Worm (Caenorhabditis elegans) whole organism, early embryonic: ENCODE measurements around the gene tnt-2.

Experiments
- B0310.2 ChIP-seq: sonication (generic microtip); optimal IDR thresholded peaks from 2 replicates; lab custom pipeline; 2016; ENCODE audit warnings: mild to moderate bottlenecking, missing genetic modification characterization, missing compliant biosample characterization
- F13C5.2 ChIP-seq: sonication (generic microtip); optimal IDR thresholded peaks from 2 replicates; lab custom pipeline; 2017; ENCODE audit warnings: mild to moderate bottlenecking, missing genetic modification characterization, inconsistent platforms, missing compliant biosample characterization
- aly-1 ChIP-seq: sonication (generic microtip); optimal IDR thresholded peaks from 2 replicates; lab custom pipeline; 2016; ENCODE audit warnings: missing genetic modification characterization, missing compliant biosample characterization
- ama-1 ChIP-seq: fragments of 150-350 bp; optimal IDR thresholded peaks from 2 replicates; lab custom pipeline; 2014
- ceh-13 ChIP-seq: fragments of 200-800 bp; sonication (Bioruptor generic); optimal IDR thresholded peaks from 2 replicates; lab custom pipeline; 2018; ENCODE audit warnings: mild to moderate bottlenecking, missing genetic modification characterization, missing compliant biosample characterization
- ceh-36 ChIP-seq: sonication (generic microtip); optimal IDR thresholded peaks from 2 replicates; lab custom pipeline; 2016; ENCODE audit warnings: missing genetic modification characterization, inconsistent platforms, missing compliant biosample characterization
- ets-7 ChIP-seq: sonication (generic microtip); optimal IDR thresholded peaks from 2 replicates; lab custom pipeline; 2016; ENCODE audit warnings: missing genotype, missing genetic modification characterization, missing compliant biosample characterization
- flt-1 ChIP-seq: fragments of 200-800 bp; sonication (Bioruptor generic); IDR thresholded peaks from 2 replicates; pipeline ENCODE4 v1.3.6; 2022; ENCODE audit warnings: missing genetic modification characterization, missing compliant biosample characterization
- hmbx-1 ChIP-seq: sonication (generic microtip); optimal IDR thresholded peaks from 2 replicates; lab custom pipeline; 2016; ENCODE audit warnings: mild to moderate bottlenecking, missing genetic modification characterization, missing compliant biosample characterization
- hmg-4 ChIP-seq: fragments of 200-800 bp; sonication (Bioruptor generic); optimal IDR thresholded peaks from 2 replicates; lab custom pipeline; 2018; ENCODE audit warnings: mild to moderate bottlenecking, missing genetic modification characterization, missing compliant biosample characterization
- hnd-1 ChIP-seq: sonication (generic microtip); optimal IDR thresholded peaks from 2 replicates; lab custom pipeline; 2016; ENCODE audit warnings: missing genetic modification characterization, missing compliant biosample characterization
- pes-1 ChIP-seq: fragments of 200-800 bp; sonication (Bioruptor generic); IDR thresholded peaks from 2 replicates; pipeline ENCODE4 v1.3.6; 2022; ENCODE audit warnings: missing genetic modification reagents, missing genetic modification characterization, missing compliant biosample characterization
- scrt-1 ChIP-seq: fragments of 200-800 bp; sonication (Bioruptor generic); IDR thresholded peaks from 2 replicates; pipeline ENCODE4 v1.3.6; 2022; ENCODE audit warnings: missing genetic modification characterization, missing compliant biosample characterization
- sea-1 ChIP-seq: fragments of 200-800 bp; sonication (Bioruptor generic); conservative IDR thresholded peaks from 2 replicates; pipeline ENCODE4 v1.3.6; 2022; ENCODE audit warnings: missing genetic modification characterization, missing compliant biosample characterization
- tbx-11 ChIP-seq: fragments of 200-800 bp; sonication (Bioruptor generic); IDR thresholded peaks from 2 replicates; pipeline ENCODE4 v1.3.6; 2022; ENCODE audit warnings: missing genetic modification characterization, missing compliant biosample characterization
- tbx-37 ChIP-seq: fragments of 200-800 bp; sonication (Bioruptor generic); conservative IDR thresholded peaks from 2 replicates; pipeline ENCODE4 v1.3.6; 2022; ENCODE audit warnings: missing genetic modification reagents, missing genetic modification characterization, missing compliant biosample characterization
- tra-4 ChIP-seq: sonication (generic microtip); optimal IDR thresholded peaks from 2 replicates; lab custom pipeline; 2017; ENCODE audit warnings: missing genetic modification characterization, missing compliant biosample characterization

Gene tnt-2

DNA sequence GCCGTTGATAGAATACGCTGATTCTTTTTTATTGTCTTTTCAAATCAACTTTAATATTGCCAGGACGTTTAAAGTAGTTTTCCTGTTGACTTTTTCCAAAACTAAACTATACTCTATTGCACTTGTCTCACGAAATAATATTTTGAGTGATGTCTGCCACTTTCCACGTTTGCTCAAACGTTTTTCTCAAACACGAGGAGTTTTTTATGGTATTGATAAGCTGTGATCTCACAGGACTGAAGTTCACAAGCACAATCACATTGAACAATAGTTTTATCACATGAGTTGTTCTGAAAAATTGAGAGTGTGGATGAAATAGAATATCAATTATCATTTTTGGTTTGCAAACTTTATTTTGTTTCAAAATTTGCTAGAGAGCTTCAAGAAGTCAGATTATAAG is 3.5 kb downstream of the tnt-2 start:
- TF ChIP-seq hmbx-1 (tag; lab: Kevin White, UChicago) (no peak), sea-1 (no peak), tra-4 (no peak), hmg-4 (GFP tag; lab: Kevin White, UChicago) (no peak), scrt-1 (GFP tag; lab: Robert Waterston, UW) (no peak), hnd-1 (no peak), F13C5.2 (tag; lab: Kevin White, UChicago) (no peak), tbx-37 (GFP tag; lab: Robert Waterston, UW) (no peak), ceh-13 (GFP tag; lab: Kevin White, UChicago) (no peak), B0310.2 (tag; lab: Kevin White, UChicago) (no peak), flt-1 (GFP tag; lab: Robert Waterston, UW) (no peak), aly-1 (tag; lab: Kevin White, UChicago) (no peak), tbx-11 (GFP tag; lab: Robert Waterston, UW) (no peak)

- no peak for TF ChIP-seq flt-1 (GFP tag; lab: Robert Waterston, UW)
- no peak for TF ChIP-seq tbx-37 (GFP tag; lab: Robert Waterston, UW)
- no peak for TF ChIP-seq pes-1 (GFP tag; lab: Robert Waterston, UW)
- no peak for TF ChIP-seq hnd-1
- TF ChIP-seq F13C5.2 (tag; lab: Kevin White, UChicago), result no peak
- TF ChIP-seq hmg-4 (GFP tag; lab: Kevin White, UChicago), result no peak
- no peak for TF ChIP-seq ceh-13 (GFP tag; lab: Kevin White, UChicago)
- no peak for TF ChIP-seq sea-1
- no peak for TF ChIP-seq B0310.2 (tag; lab: Kevin White, UChicago)
- TF ChIP-seq aly-1 (tag; lab: Kevin White, UChicago), result no peak
These were observed 4.5 kb downstream of the tnt-2 start, which contains the start of gene F53A9.8 for ce11 chrX:8718856-8719255. Gene F53A9.8 (minus strand): TSS chrX:8718904.

- TF ChIP-seq tbx-11 (GFP tag; lab: Robert Waterston, UW) (no peak), ceh-36 (tag; lab: Kevin White, UChicago) (no peak), ama-1 (lab: Kevin White, UChicago) (no peak), ceh-13 (GFP tag; lab: Kevin White, UChicago) (no peak), scrt-1 (GFP tag; lab: Robert Waterston, UW) (no peak), flt-1 (GFP tag; lab: Robert Waterston, UW) (no peak), F13C5.2 (tag; lab: Kevin White, UChicago) (no peak), hmg-4 (GFP tag; lab: Kevin White, UChicago) (no peak), tbx-37 (GFP tag; lab: Robert Waterston, UW) (no peak), B0310.2 (tag; lab: Kevin White, UChicago) (no peak), tra-4 (no peak), ets-7 (tag; lab: Kevin White, UChicago) (no peak), hmbx-1 (tag; lab: Kevin White, UChicago) (no peak)
These were observed 5.2 kb downstream of the tnt-2 start for ce11 chrX:8718153-8718552.

- TF ChIP-seq F13C5.2 (tag; lab: Kevin White, UChicago), result no peak
- no peak for TF ChIP-seq aly-1 (tag; lab: Kevin White, UChicago)
- TF ChIP-seq ets-7 (tag; lab: Kevin White, UChicago), result no peak
- TF ChIP-seq tbx-11 (GFP tag; lab: Robert Waterston, UW), result no peak
- TF ChIP-seq tbx-37 (GFP tag; lab: Robert Waterston, UW), result no peak
- no peak for TF ChIP-seq hnd-1
- no peak for TF ChIP-seq hmg-4 (GFP tag; lab: Kevin White, UChicago)
- no peak for TF ChIP-seq flt-1 (GFP tag; lab: Robert Waterston, UW)
- no peak for TF ChIP-seq sea-1
- TF ChIP-seq tra-4, result no peak
- no peak for TF ChIP-seq B0310.2 (tag; lab: Kevin White, UChicago)
- TF ChIP-seq scrt-1 (GFP tag; lab: Robert Waterston, UW), result no peak
- TF ChIP-seq ceh-13 (GFP tag; lab: Kevin White, UChicago), result no peak
- no peak for TF ChIP-seq pes-1 (GFP tag; lab: Robert Waterston, UW)
- no peak for TF ChIP-seq hmbx-1 (tag; lab: Kevin White, UChicago)
- TF ChIP-seq ceh-36 (tag; lab: Kevin White, UChicago), result no peak
- no peak for TF ChIP-seq ama-1 (lab: Kevin White, UChicago)
These were observed 6.5 kb downstream of the tnt-2 start, which contains the start of gene F53A9.7 for ce11 chrX:8716822-8717221. Gene F53A9.7 (minus strand): TSS chrX:8716922.

DNA sequence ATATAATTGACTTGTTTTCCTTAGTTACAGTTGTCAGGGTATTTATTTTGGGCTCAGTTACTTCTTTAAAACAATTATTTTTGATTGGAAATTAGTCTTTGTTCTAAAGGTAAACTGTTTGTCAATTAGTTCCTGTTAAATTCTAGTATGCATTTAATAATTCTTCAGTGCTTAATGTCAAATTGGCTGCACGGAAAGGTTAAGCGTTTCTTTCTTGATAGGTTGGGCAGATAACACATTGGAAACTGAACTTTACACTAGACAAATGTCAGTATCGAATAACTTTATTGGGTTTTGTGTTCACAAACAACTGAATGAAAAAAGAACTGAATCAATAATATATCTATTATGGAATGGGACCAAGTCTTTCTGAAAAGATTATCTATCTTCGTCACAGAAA is 8.5 kb downstream of the tnt-2 start:
- TF ChIP-seq F13C5.2 (tag; lab: Kevin White, UChicago) (no peak), ets-7 (tag; lab: Kevin White, UChicago) (no peak), aly-1 (tag; lab: Kevin White, UChicago) (no peak), hmg-4 (GFP tag; lab: Kevin White, UChicago) (no peak), tbx-37 (GFP tag; lab: Robert Waterston, UW) (no peak), hnd-1 (no peak), pes-1 (GFP tag; lab: Robert Waterston, UW) (no peak), tra-4 (no peak), flt-1 (GFP tag; lab: Robert Waterston, UW) (no peak), ceh-36 (tag; lab: Kevin White, UChicago) (no peak), tbx-11 (GFP tag; lab: Robert Waterston, UW) (no peak), ama-1 (lab: Kevin White, UChicago) (no peak), B0310.2 (tag; lab: Kevin White, UChicago) (no peak), scrt-1 (GFP tag; lab: Robert Waterston, UW) (no peak), sea-1 (no peak), hmbx-1 (tag; lab: Kevin White, UChicago) (no peak), ceh-13 (GFP tag; lab: Kevin White, UChicago) (no peak)

ce11 chrX:8713754-8714295 is 9.5 kb downstream of the tnt-2 start, which contains the start of gene F53A9.6:
Gene F53A9.6 (minus strand): TSS chrX:8713804.
- TF ChIP-seq B0310.2 (tag; lab: Kevin White, UChicago), result no peak

ce11 chrX:8712662-8713061 is 10.7 kb downstream of the tnt-2 start:
- TF ChIP-seq hnd-1 (no peak), ets-7 (tag; lab: Kevin White, UChicago) (no peak), ceh-36 (tag; lab: Kevin White, UChicago) (no peak), pes-1 (GFP tag; lab: Robert Waterston, UW) (no peak), sea-1 (no peak), tra-4 (no peak), F13C5.2 (tag; lab: Kevin White, UChicago) (no peak), aly-1 (tag; lab: Kevin White, UChicago) (no peak), scrt-1 (GFP tag; lab: Robert Waterston, UW) (no peak), tbx-11 (GFP tag; lab: Robert Waterston, UW) (no peak), hmg-4 (GFP tag; lab: Kevin White, UChicago) (no peak), flt-1 (GFP tag; lab: Robert Waterston, UW) (no peak), ama-1 (lab: Kevin White, UChicago) (no peak), tbx-37 (GFP tag; lab: Robert Waterston, UW) (no peak), hmbx-1 (tag; lab: Kevin White, UChicago) (no peak), ceh-13 (GFP tag; lab: Kevin White, UChicago) (no peak), B0310.2 (tag; lab: Kevin White, UChicago) (no peak)
